Worm (Caenorhabditis elegans) whole organism, L4 larva: ENCODE data around the gene mrpl-12.

Experiments
- F10B5.3 ChIP-seq: sonication (generic microtip); optimal IDR thresholded peaks from 2 replicates; lab custom pipeline; 2016; ENCODE audit warnings: mild to moderate bottlenecking, missing genetic modification characterization, missing compliant biosample characterization
- F26F4.8 ChIP-seq: fragments of 200-800 bp; sonication (Bioruptor generic); conservative IDR thresholded peaks from 2 replicates; pipeline ENCODE4 v1.3.6; 2022; ENCODE audit warnings: missing genetic modification characterization, missing compliant biosample characterization
- T26A8.4 ChIP-seq: fragments of 200-800 bp; sonication (Bioruptor generic); IDR thresholded peaks from 2 replicates; pipeline ENCODE4 v1.3.6; 2022; ENCODE audit warnings: missing genetic modification characterization, missing compliant biosample characterization
- Y48G9A.11 ChIP-seq: fragments of 200-800 bp; sonication (Bioruptor generic); IDR thresholded peaks from 2 replicates; pipeline ENCODE4 v1.3.6; 2022; ENCODE audit warnings: missing genetic modification reagents, missing genetic modification characterization, missing compliant biosample characterization
- Y5F2A.4 ChIP-seq: fragments of 200-800 bp; sonication (Bioruptor generic); optimal IDR thresholded peaks from 2 replicates; lab custom pipeline; 2018; ENCODE audit warnings: mild to moderate bottlenecking, missing genetic modification characterization, missing compliant biosample characterization
- aha-1 ChIP-seq: fragments of 150-350 bp; peaks from one replicate; lab custom pipeline; 2014; ENCODE audit warnings: missing biosample characterization, missing genetic modification characterization
- arid-1 ChIP-seq: fragments of 200-800 bp; sonication (Bioruptor generic); conservative IDR thresholded peaks from 2 replicates; pipeline ENCODE4 v1.3.6; 2022; ENCODE audit warnings: missing genetic modification reagents, missing genetic modification characterization, missing compliant biosample characterization
- ceh-32 ChIP-seq: sonication (generic microtip); optimal IDR thresholded peaks from 2 replicates; lab custom pipeline; 2016; ENCODE audit warnings: mild to moderate bottlenecking, missing genetic modification characterization, missing compliant biosample characterization; ENCODE audit not compliant: poor library complexity
- ceh-82 ChIP-seq: sonication (generic microtip); optimal IDR thresholded peaks from 2 replicates; lab custom pipeline; 2017; ENCODE audit warnings: missing biosample characterization, missing genetic modification characterization
- ctbp-1 ChIP-seq: fragments of 200-800 bp; sonication (Bioruptor generic); IDR thresholded peaks from 2 replicates; pipeline ENCODE4 v1.3.6; 2022; ENCODE audit warnings: missing genetic modification reagents, missing genetic modification characterization, missing compliant biosample characterization
- daf-16 ChIP-seq, 3 experiments: sonication (generic microtip); optimal IDR thresholded peaks; 2 replicates each; lab custom pipeline; 2016 to 2017; ENCODE audit warnings: missing genetic modification characterization in 3 of 3, missing genetic modification reagents in 3 of 3, mild to moderate bottlenecking in 2 of 3, missing compliant biosample characterization in 2 of 3, missing biosample characterization in 1 of 3, moderate library complexity in 1 of 3
- dmd-6 ChIP-seq: fragments of 200-800 bp; sonication (Bioruptor generic); IDR thresholded peaks from 2 replicates; pipeline ENCODE4 v1.3.6; 2022; ENCODE audit warnings: missing genetic modification reagents, missing genetic modification characterization, missing compliant biosample characterization
- dpl-1 ChIP-seq: fragments of 150-350 bp; optimal IDR thresholded peaks from 2 replicates; lab custom pipeline; 2014; ENCODE audit warnings: missing biosample characterization, missing genetic modification reagents, missing genetic modification characterization
- egl-27 ChIP-seq: sonication (generic microtip); optimal IDR thresholded peaks from 3 replicates; lab custom pipeline; 2017; ENCODE audit warnings: missing biosample characterization, missing genetic modification reagents, missing genetic modification characterization
- fos-1 ChIP-seq: fragments of 150-350 bp; optimal IDR thresholded peaks from 2 replicates; lab custom pipeline; 2014; ENCODE audit warnings: missing biosample characterization, missing genetic modification characterization
- hif-1 ChIP-seq, 2 experiments: sonication (generic microtip); optimal IDR thresholded peaks; 2 replicates each; lab custom pipeline; 2016 to 2017; ENCODE audit warnings: missing compliant biosample characterization in 2 of 2, missing genetic modification characterization in 2 of 2, missing genetic modification reagents in 2 of 2, missing genotype in 2 of 2, mild to moderate bottlenecking in 1 of 2
- hlh-11 ChIP-seq: fragments of 200-800 bp; sonication (Bioruptor generic); optimal IDR thresholded peaks from 2 replicates; lab custom pipeline; 2018; ENCODE audit warnings: mild to moderate bottlenecking, missing genetic modification characterization, missing compliant biosample characterization
- hlh-30 ChIP-seq: sonication (generic microtip); optimal IDR thresholded peaks from 2 replicates; lab custom pipeline; 2017; ENCODE audit warnings: antibody characterized with exemption, mild to moderate bottlenecking, missing genetic modification characterization, missing compliant biosample characterization; ENCODE audit not compliant: insufficient read depth
- hmg-1.1 ChIP-seq: fragments of 200-800 bp; sonication (Bioruptor generic); IDR thresholded peaks from 2 replicates; pipeline ENCODE4 v1.3.6; 2022; ENCODE audit warnings: missing genetic modification reagents, missing genetic modification characterization, missing compliant biosample characterization
- lin-29 ChIP-seq: fragments of 200-800 bp; sonication (Bioruptor generic); IDR thresholded peaks from 2 replicates; pipeline ENCODE4 v1.3.6; 2022; ENCODE audit warnings: missing genetic modification reagents, missing genetic modification characterization, missing compliant biosample characterization
- mdl-1 ChIP-seq, 2 experiments: fragments of 150-350 bp in 1 of 2; sonication (generic microtip) in 1 of 2; optimal IDR thresholded peaks; 2 replicates each; lab custom pipeline; 2014 to 2017; ENCODE audit warnings: missing biosample characterization in 2 of 2, missing genetic modification characterization in 2 of 2
- mep-1 ChIP-seq: fragments of 150-350 bp; sonication (generic microtip); optimal IDR thresholded peaks from 3 replicates; lab custom pipeline; 2014; ENCODE audit warnings: missing biosample characterization, missing genetic modification characterization
- mes-2 ChIP-seq: sonication (generic microtip); optimal IDR thresholded peaks from 2 replicates; lab custom pipeline; 2016; ENCODE audit warnings: missing genotype, mild to moderate bottlenecking, missing genetic modification characterization, missing compliant biosample characterization; ENCODE audit not compliant: poor library complexity, severe bottlenecking
- mxl-2 ChIP-seq: fragments of 200-800 bp; sonication (Bioruptor generic); conservative IDR thresholded peaks from 2 replicates; pipeline ENCODE4 v1.3.6; 2022; ENCODE audit warnings: missing genetic modification reagents, missing genetic modification characterization, missing compliant biosample characterization
- mxl-3 ChIP-seq: fragments of 200-800 bp; sonication (Bioruptor generic); optimal IDR thresholded peaks from 2 replicates; lab custom pipeline; 2018; ENCODE audit warnings: mild to moderate bottlenecking, missing genetic modification characterization, missing compliant biosample characterization
- nhr-102 ChIP-seq: sonication (generic microtip); optimal IDR thresholded peaks from 2 replicates; lab custom pipeline; 2016; ENCODE audit warnings: mild to moderate bottlenecking, missing genetic modification characterization, moderate library complexity, missing compliant biosample characterization
- nhr-28 ChIP-seq: fragments of 150-350 bp; optimal IDR thresholded peaks from 2 replicates; lab custom pipeline; 2014; ENCODE audit warnings: missing biosample characterization, missing genetic modification characterization
- nhr-41 ChIP-seq: fragments of 200-800 bp; sonication (Bioruptor generic); IDR thresholded peaks from 2 replicates; pipeline ENCODE4 v1.3.6; 2022; ENCODE audit warnings: missing genetic modification reagents, missing genetic modification characterization, missing compliant biosample characterization
- nhr-48 ChIP-seq: sonication (generic microtip); optimal IDR thresholded peaks from 2 replicates; lab custom pipeline; 2016; ENCODE audit warnings: mild to moderate bottlenecking, missing genetic modification characterization, missing compliant biosample characterization
- nhr-6 ChIP-seq: fragments of 150-350 bp; optimal IDR thresholded peaks from 2 replicates; lab custom pipeline; 2014; ENCODE audit warnings: missing biosample characterization, missing genetic modification characterization
- nhr-76 ChIP-seq: fragments of 150-350 bp; optimal IDR thresholded peaks from 2 replicates; lab custom pipeline; 2014; ENCODE audit warnings: missing biosample characterization, missing genetic modification characterization
- nhr-77 ChIP-seq: fragments of 150-350 bp; optimal IDR thresholded peaks from 2 replicates; lab custom pipeline; 2014; ENCODE audit warnings: missing biosample characterization, missing genetic modification characterization
- pha-4 ChIP-seq, 2 experiments: fragments of 150-350 bp in 1 of 2; fragments of 200-800 bp in 1 of 2; sonication (Bioruptor generic) in 1 of 2; IDR thresholded peaks in 1 of 2; optimal IDR thresholded peaks in 1 of 2; 2 replicates each; pipeline versions ENCODE4 v1.3.6 to Lab custom; 2014 to 2022; ENCODE audit warnings: missing genetic modification characterization in 2 of 2, missing genetic modification reagents in 2 of 2, missing biosample characterization in 1 of 2, missing compliant biosample characterization in 1 of 2
- pqm-1 ChIP-seq: sonication (generic microtip); optimal IDR thresholded peaks from 2 replicates; lab custom pipeline; 2017; ENCODE audit warnings: missing biosample characterization, missing genetic modification characterization
- rbr-2 ChIP-seq: sonication (generic microtip); optimal IDR thresholded peaks from 2 replicates; lab custom pipeline; 2016; ENCODE audit warnings: missing genotype, missing genetic modification characterization, missing compliant biosample characterization
- set-16 ChIP-seq: fragments of 200-800 bp; sonication (Bioruptor generic); IDR thresholded peaks from 2 replicates; pipeline ENCODE4 v1.3.6; 2022; ENCODE audit warnings: missing genetic modification reagents, missing genetic modification characterization, missing compliant biosample characterization
- snpc-1.2 ChIP-seq: fragments of 200-800 bp; sonication (Bioruptor generic); IDR thresholded peaks from 2 replicates; pipeline ENCODE4 v1.3.6; 2022; ENCODE audit warnings: missing genetic modification reagents, missing genetic modification characterization, missing compliant biosample characterization
- spr-3 ChIP-seq: fragments of 200-800 bp; sonication (Bioruptor generic); optimal IDR thresholded peaks from 2 replicates; lab custom pipeline; 2018; ENCODE audit warnings: mild to moderate bottlenecking, missing genetic modification characterization, missing compliant biosample characterization
- unc-130 ChIP-seq: sonication (generic microtip); optimal IDR thresholded peaks from 2 replicates; lab custom pipeline; 2016; ENCODE audit warnings: missing genetic modification reagents, missing genetic modification characterization, missing compliant biosample characterization
- unc-62 ChIP-seq, 3 experiments: fragments of 150-350 bp in 1 of 3; sonication (generic microtip); optimal IDR thresholded peaks in 2 of 3; peaks in 1 of 3; 1 replicate in 1 of 3; 2 replicates in 2 of 3; lab custom pipeline; 2014 to 2017; ENCODE audit warnings: missing biosample characterization in 3 of 3, missing genetic modification characterization in 3 of 3, missing genetic modification reagents in 3 of 3, missing genotype in 1 of 3
- vab-7 ChIP-seq: fragments of 200-800 bp; sonication (Bioruptor generic); IDR thresholded peaks from 2 replicates; pipeline ENCODE4 v1.3.6; 2022; ENCODE audit warnings: missing genetic modification reagents, missing genetic modification characterization, missing compliant biosample characterization
- zfp-2 ChIP-seq: sonication (generic microtip); optimal IDR thresholded peaks from 2 replicates; lab custom pipeline; 2016; ENCODE audit warnings: mild to moderate bottlenecking, missing genetic modification characterization, missing compliant biosample characterization
- zfp-3 ChIP-seq: fragments of 200-800 bp; sonication (Bioruptor generic); conservative IDR thresholded peaks from 2 replicates; pipeline ENCODE4 v1.3.6; 2022; ENCODE audit warnings: missing genetic modification reagents, missing genetic modification characterization, missing compliant biosample characterization
- zip-11 ChIP-seq: fragments of 200-800 bp; sonication (Bioruptor generic); IDR thresholded peaks from 2 replicates; pipeline ENCODE4 v1.3.6; 2022; ENCODE audit warnings: missing genetic modification characterization, missing compliant biosample characterization

mrpl-12 gene

DNA sequence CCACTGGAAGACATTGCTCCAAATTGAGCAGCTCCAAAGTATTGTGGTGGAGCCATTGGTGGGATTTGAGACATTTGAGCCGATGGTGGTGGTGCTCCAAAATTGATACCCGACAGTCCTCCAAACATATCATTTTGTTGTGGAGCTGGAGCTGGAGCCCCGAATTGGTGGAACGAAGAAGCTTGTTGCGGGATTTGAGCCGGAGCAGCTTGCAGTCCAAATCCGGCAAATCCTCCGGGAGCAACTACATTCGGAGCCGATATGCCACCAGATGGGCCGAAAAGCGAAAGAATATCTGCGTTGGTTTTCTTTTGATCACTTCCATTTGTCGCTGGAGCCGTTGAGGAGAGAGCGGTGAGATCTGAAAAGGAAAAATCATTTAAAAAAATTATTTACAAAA is 30.5 kb downstream of the mrpl-12 start:
- TF ChIP-seq F10B5.3 (tag; lab: Kevin White, UChicago) (no peak), aha-1 (tag; lab: Kevin White, UChicago) (peak; percentile 88)
- TF ChIP-seq, all 104 proteins: peak for 1

DNA sequence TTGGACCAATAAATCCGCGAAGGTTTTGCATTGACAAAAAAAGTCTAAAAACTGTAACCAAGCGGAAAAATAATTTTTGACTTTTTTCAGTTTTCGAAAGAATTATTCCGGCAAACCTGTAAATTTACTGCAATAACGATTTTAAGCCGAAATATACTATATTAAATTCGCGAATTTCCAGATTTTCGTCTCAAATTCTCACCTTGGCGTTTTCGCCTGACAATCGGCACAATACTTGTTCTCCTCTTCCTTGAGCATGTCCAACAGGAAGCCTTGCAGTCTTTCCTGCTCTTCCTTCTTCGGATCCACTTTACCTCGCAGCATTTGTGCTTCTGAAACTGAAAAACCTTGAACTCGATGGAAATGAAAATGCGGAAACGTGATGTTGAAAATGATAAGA is 31.9 kb downstream of the mrpl-12 start, which contains the start of gene smap-1:
TSS of gene smap-1 (minus strand) at position 338 of the 400 bp plus-strand sequence.
- TF ChIP-seq unc-62 (GFP tag; optimal IDR thresholded peaks at IDR 0.05 in 1 of 2; lab: Kevin White, UChicago) (peak in 1 of 2 experiments; percentile 56), unc-62 (tag; optimal IDR thresholded peaks at IDR 0.05; lab: Kevin White, UChicago) (no peak), Y48G9A.11 (GFP tag; lab: Robert Waterston, UW) (no peak)
- TF ChIP-seq, all 104 proteins: peak for 1

ce11 chrIII:10739902-10740301 is 32.3 kb downstream of the mrpl-12 start:
- TF ChIP-seq hlh-30 (peak; percentile 69), dpl-1 (peak; percentile 60), nhr-28 (tag; lab: Kevin White, UChicago) (no peak), fos-1 (tag; lab: Kevin White, UChicago) (no peak), nhr-76 (tag; lab: Kevin White, UChicago) (no peak), egl-27 (no peak), unc-62 (GFP tag; optimal IDR thresholded peaks at IDR 0.05 in 1 of 2; lab: Kevin White, UChicago) (peak in 1 of 2 experiments; percentile 88), unc-62 (tag; optimal IDR thresholded peaks at IDR 0.05; lab: Kevin White, UChicago) (no peak), daf-16 (GFP tag; optimal IDR thresholded peaks at IDR 0.05; lab: Kevin White, UChicago) (no peak), daf-16 (tag; optimal IDR thresholded peaks at IDR 0.05; lab: Kevin White, UChicago) (peak; percentile 4), zfp-2 (tag; lab: Kevin White, UChicago) (no peak), mep-1 (tag; lab: Kevin White, UChicago) (peak; percentile 58), unc-130 (no peak), mdl-1 (tag; optimal IDR thresholded peaks at IDR 0.05; lab: Kevin White, UChicago) (peak in 1 of 2 experiments; percentile 8), set-16 (GFP tag; lab: Robert Waterston, UW) (no peak), pha-4 (GFP tag; IDR thresholded peaks at IDR 0.05; lab: Robert Waterston, UW) (no peak), pha-4 (tag; optimal IDR thresholded peaks at IDR 0.05; lab: Kevin White, UChicago) (no peak), ceh-32 (tag; lab: Kevin White, UChicago) (no peak), nhr-41 (no peak), hlh-11 (tag; lab: Kevin White, UChicago) (peak; percentile 71), vab-7 (no peak), spr-3 (no peak), nhr-77 (tag; lab: Kevin White, UChicago) (no peak), mes-2 (peak; percentile 66), nhr-48 (tag; lab: Kevin White, UChicago) (peak; percentile 7), lin-29 (GFP tag; lab: Robert Waterston, UW) (no peak), nhr-102 (tag; lab: Kevin White, UChicago) (peak; percentile 23), nhr-6 (tag; lab: Kevin White, UChicago) (peak; percentile 39), mxl-2 (GFP tag; lab: Robert Waterston, UW) (no peak), hif-1 (tag; optimal IDR thresholded peaks at IDR 0.05; lab: Kevin White, UChicago) (peak in 1 of 2 experiments; percentile 48), dmd-6 (GFP tag; lab: Robert Waterston, UW) (0 out of 2 replicates have a peak, but pooled peaks have one; percentile 14), rbr-2 (tag; lab: Kevin White, UChicago) (peak; percentile 61), ctbp-1 (GFP tag; lab: Robert Waterston, UW) (0 out of 2 replicates have a peak, but pooled peaks have one; percentile 12), mxl-3 (GFP tag; lab: Kevin White, UChicago) (peak; percentile 12), snpc-1.2 (GFP tag; lab: Robert Waterston, UW) (no peak), ceh-82 (no peak), arid-1 (GFP tag; lab: Robert Waterston, UW) (0 out of 2 replicates have a peak, but pooled peaks have one; percentile 22), hmg-1.1 (GFP tag; lab: Robert Waterston, UW) (0 out of 2 replicates have a peak, but pooled peaks have one; percentile 41), zfp-3 (GFP tag; lab: Robert Waterston, UW) (0 out of 2 replicates have a peak, but pooled peaks have one; percentile 49), aha-1 (tag; lab: Kevin White, UChicago) (peak; percentile 97), pqm-1 (tag; lab: Kevin White, UChicago) (peak; percentile 13), T26A8.4 (peak; percentile 26; the same call in 1 of the 2 replicates), zip-11 (GFP tag; lab: Robert Waterston, UW) (no peak), F26F4.8 (GFP tag; lab: Robert Waterston, UW) (no peak), Y5F2A.4 (GFP tag; lab: Kevin White, UChicago) (no peak)
